Worm (Caenorhabditis elegans) whole organism, mixed stage, embryonic: ENCODE data around the gene col-12.

ENCODE experiments used
- M03D4.4 ChIP-seq: sonication (generic microtip); optimal IDR thresholded peaks from 2 replicates; lab custom pipeline; 2017; ENCODE audit warnings: mild to moderate bottlenecking, missing genetic modification characterization, missing compliant biosample characterization
- bed-3 ChIP-seq: fragments of 200-800 bp; sonication (Bioruptor generic); optimal IDR thresholded peaks from 3 replicates; lab custom pipeline; 2018; ENCODE audit warnings: mild to moderate bottlenecking, missing genetic modification characterization, moderate library complexity, missing compliant biosample characterization
- blmp-1 ChIP-seq: fragments of 150-350 bp; optimal IDR thresholded peaks from 2 replicates; lab custom pipeline; 2014; ENCODE audit warnings: missing biosample characterization, missing genetic modification characterization
- ceh-43 ChIP-seq: fragments of 200-800 bp; sonication (Bioruptor generic); optimal IDR thresholded peaks from 2 replicates; lab custom pipeline; 2018; ENCODE audit warnings: mild to moderate bottlenecking, missing genetic modification characterization, moderate library complexity, missing compliant biosample characterization
- ceh-83 ChIP-seq: fragments of 200-800 bp; sonication (Bioruptor generic); optimal IDR thresholded peaks from 2 replicates; lab custom pipeline; 2018; ENCODE audit warnings: mild to moderate bottlenecking, missing genetic modification characterization, missing compliant biosample characterization
- ces-1 ChIP-seq: fragments of 150-350 bp; optimal IDR thresholded peaks from 2 replicates; lab custom pipeline; 2014; ENCODE audit warnings: missing biosample characterization, missing genetic modification reagents, missing genetic modification characterization
- cnd-1 ChIP-seq: fragments of 200-800 bp; sonication (Bioruptor generic); optimal IDR thresholded peaks from 2 replicates; lab custom pipeline; 2018; ENCODE audit warnings: mild to moderate bottlenecking, missing genetic modification characterization, missing compliant biosample characterization
- drap-1 ChIP-seq: fragments of 200-800 bp; sonication (Bioruptor generic); optimal IDR thresholded peaks from 3 replicates; lab custom pipeline; 2018; ENCODE audit warnings: mild to moderate bottlenecking, missing genetic modification characterization, missing compliant biosample characterization
- elt-1 ChIP-seq: sonication (generic microtip); optimal IDR thresholded peaks from 2 replicates; lab custom pipeline; 2017; ENCODE audit warnings: missing genetic modification characterization, mild to moderate bottlenecking, missing compliant biosample characterization, antibody characterized with exemption, moderate library complexity, borderline replicate concordance; ENCODE audit not compliant: insufficient read depth
- elt-3 ChIP-seq: fragments of 150-350 bp; optimal IDR thresholded peaks from 2 replicates; lab custom pipeline; 2014; ENCODE audit warnings: missing biosample characterization, missing genetic modification characterization
- flh-1 ChIP-seq: fragments of 200-800 bp; sonication (Bioruptor generic); optimal IDR thresholded peaks from 2 replicates; lab custom pipeline; 2018; ENCODE audit warnings: mild to moderate bottlenecking, missing genetic modification characterization, moderate library complexity, missing compliant biosample characterization
- ham-2 ChIP-seq: fragments of 200-800 bp; sonication (Bioruptor generic); optimal IDR thresholded peaks from 2 replicates; lab custom pipeline; 2018; ENCODE audit warnings: mild to moderate bottlenecking, missing genetic modification characterization, missing compliant biosample characterization
- hlh-1 ChIP-seq: fragments of 150-350 bp; optimal IDR thresholded peaks from 2 replicates; lab custom pipeline; 2014; ENCODE audit warnings: missing biosample characterization, missing genetic modification reagents, missing genetic modification characterization
- lin-13 ChIP-seq: fragments of 150-350 bp; optimal IDR thresholded peaks from 2 replicates; lab custom pipeline; 2014; ENCODE audit warnings: missing biosample characterization, missing genetic modification characterization
- lsy-2 ChIP-seq: fragments of 150-350 bp; optimal IDR thresholded peaks from 2 replicates; lab custom pipeline; 2014; ENCODE audit warnings: missing biosample characterization, missing genetic modification characterization
- mab-5 ChIP-seq: fragments of 150-350 bp; optimal IDR thresholded peaks from 2 replicates; lab custom pipeline; 2014; ENCODE audit warnings: missing biosample characterization, missing genetic modification characterization
- mep-1 ChIP-seq: fragments of 150-350 bp; optimal IDR thresholded peaks from 2 replicates; lab custom pipeline; 2017; ENCODE audit warnings: missing biosample characterization, missing genetic modification reagents, missing genetic modification characterization, inconsistent platforms
- mls-2 ChIP-seq: sonication (generic microtip); optimal IDR thresholded peaks from 2 replicates; lab custom pipeline; 2016; ENCODE audit warnings: mild to moderate bottlenecking, missing genetic modification characterization, moderate library complexity, missing compliant biosample characterization
- nhr-12 ChIP-seq: fragments of 150-350 bp; optimal IDR thresholded peaks from 2 replicates; lab custom pipeline; 2014; ENCODE audit warnings: missing biosample characterization, missing genetic modification characterization
- nhr-2 ChIP-seq: fragments of 150-350 bp; optimal IDR thresholded peaks from 2 replicates; lab custom pipeline; 2014; ENCODE audit warnings: missing biosample characterization, missing genetic modification characterization
- nhr-237 ChIP-seq: fragments of 150-350 bp; optimal IDR thresholded peaks from 2 replicates; lab custom pipeline; 2014; ENCODE audit warnings: missing biosample characterization, missing genetic modification characterization
- nhr-76 ChIP-seq: sonication (generic microtip); optimal IDR thresholded peaks from 2 replicates; lab custom pipeline; 2017; ENCODE audit warnings: missing biosample characterization, missing genetic modification characterization
- pha-4 ChIP-seq: fragments of 150-350 bp; optimal IDR thresholded peaks from 2 replicates; lab custom pipeline; 2018; ENCODE audit warnings: missing biosample characterization, missing genetic modification reagents, missing genetic modification characterization
- snpc-4 ChIP-seq: fragments of 150-350 bp; optimal IDR thresholded peaks from 2 replicates; lab custom pipeline; 2014; ENCODE audit warnings: missing biosample characterization, missing genetic modification characterization
- sptf-1 ChIP-seq: sonication (generic microtip); optimal IDR thresholded peaks from 2 replicates; lab custom pipeline; 2017; ENCODE audit warnings: mild to moderate bottlenecking, missing genetic modification characterization, moderate library complexity, missing compliant biosample characterization
- tbx-8 ChIP-seq: fragments of 200-800 bp; sonication (Bioruptor generic); optimal IDR thresholded peaks from 2 replicates; lab custom pipeline; 2018; ENCODE audit warnings: mild to moderate bottlenecking, missing genetic modification characterization, moderate library complexity, missing compliant biosample characterization
- unc-39 ChIP-seq: fragments of 150-350 bp; optimal IDR thresholded peaks from 2 replicates; lab custom pipeline; 2014; ENCODE audit warnings: missing biosample characterization, missing genetic modification characterization
- unc-62 ChIP-seq: fragments of 150-350 bp; optimal IDR thresholded peaks from 2 replicates; lab custom pipeline; 2014; ENCODE audit warnings: missing biosample characterization, missing genetic modification reagents, missing genetic modification characterization
- zip-8 ChIP-seq: fragments of 150-350 bp; optimal IDR thresholded peaks from 2 replicates; lab custom pipeline; 2014; ENCODE audit warnings: missing biosample characterization, missing genetic modification characterization
- ztf-11 ChIP-seq: fragments of 150-350 bp; optimal IDR thresholded peaks from 2 replicates; lab custom pipeline; 2014; ENCODE audit warnings: missing biosample characterization, missing genetic modification characterization

col-12 gene

ce11 chrV:10465478-10465877 lies 40.5 kb upstream of the col-12 start:
- no peak for TF ChIP-seq unc-62 (GFP tag; lab: Kevin White, UChicago)
- TF ChIP-seq nhr-12 (tag; lab: Kevin White, UChicago), result no peak
- no peak for TF ChIP-seq pha-4
- TF ChIP-seq ces-1 (GFP tag; lab: Kevin White, UChicago), result no peak
- TF ChIP-seq lin-13 (tag; lab: Kevin White, UChicago), result no peak
- no peak for TF ChIP-seq ham-2 (GFP tag; lab: Kevin White, UChicago)
- no peak for TF ChIP-seq ztf-11
- no peak for TF ChIP-seq unc-39

- TF ChIP-seq ceh-43 (GFP tag; lab: Kevin White, UChicago), result no peak
- no peak for TF ChIP-seq mab-5 (tag; lab: Kevin White, UChicago)
- no peak for TF ChIP-seq cnd-1 (tag; lab: Kevin White, UChicago)
- no peak for TF ChIP-seq unc-62 (GFP tag; lab: Kevin White, UChicago)
- TF ChIP-seq ceh-83, result no peak
- TF ChIP-seq nhr-76 (tag; lab: Kevin White, UChicago), result no peak
- TF ChIP-seq blmp-1 (tag; lab: Kevin White, UChicago), result no peak
- TF ChIP-seq snpc-4 (tag; lab: Kevin White, UChicago), result no peak
- no peak for TF ChIP-seq M03D4.4
- TF ChIP-seq pha-4, result no peak
- TF ChIP-seq elt-1 (tag; lab: Kevin White, UChicago), result no peak
- TF ChIP-seq unc-39, result no peak
- no peak for TF ChIP-seq mls-2 (tag; lab: Kevin White, UChicago)
- TF ChIP-seq ztf-11, result no peak
- no peak for TF ChIP-seq lin-13 (tag; lab: Kevin White, UChicago)
- TF ChIP-seq drap-1 (GFP tag; lab: Kevin White, UChicago), result no peak
- TF ChIP-seq bed-3 (GFP tag; lab: Kevin White, UChicago), result no peak
These were observed 39.7 kb upstream of the col-12 start for ce11 chrV:10464746-10465145.

- no peak for TF ChIP-seq hlh-1 (tag; lab: Kevin White, UChicago)
- TF ChIP-seq nhr-76 (tag; lab: Kevin White, UChicago), result no peak
- TF ChIP-seq tbx-8 (GFP tag; lab: Kevin White, UChicago), result no peak
These were observed 39.2 kb upstream of the col-12 start for ce11 chrV:10464160-10464559.

- TF ChIP-seq sptf-1 (no peak), zip-8 (tag; lab: Kevin White, UChicago) (no peak)
These were observed 38.3 kb upstream of the col-12 start, which contains the start of gene F22E12.3 for ce11 chrV:10463276-10463675. Gene F22E12.3, minus strand, starts transcription at chrV:10463376.

- TF ChIP-seq nhr-237 (tag; lab: Kevin White, UChicago), result no peak
- TF ChIP-seq lsy-2, result no peak
- no peak for TF ChIP-seq ham-2 (GFP tag; lab: Kevin White, UChicago)
- TF ChIP-seq ceh-43 (GFP tag; lab: Kevin White, UChicago), result no peak
- TF ChIP-seq cnd-1 (tag; lab: Kevin White, UChicago), result no peak
- no peak for TF ChIP-seq pha-4
- TF ChIP-seq M03D4.4, result no peak
- TF ChIP-seq sptf-1, result no peak
- no peak for TF ChIP-seq nhr-2 (tag; lab: Kevin White, UChicago)
These were observed 37.1 kb upstream of the col-12 start, which contains the start of gene chw-1 for ce11 chrV:10462066-10462465. Gene chw-1, plus strand, starts transcription at chrV:10462282.

- TF ChIP-seq ham-2 (GFP tag; lab: Kevin White, UChicago) (no peak), drap-1 (GFP tag; lab: Kevin White, UChicago) (no peak), bed-3 (GFP tag; lab: Kevin White, UChicago) (no peak), unc-62 (GFP tag; lab: Kevin White, UChicago) (no peak), ceh-43 (GFP tag; lab: Kevin White, UChicago) (no peak), lsy-2 (no peak), elt-3 (no peak), lin-13 (tag; lab: Kevin White, UChicago) (no peak), M03D4.4 (no peak), nhr-12 (tag; lab: Kevin White, UChicago) (no peak), flh-1 (no peak), nhr-76 (tag; lab: Kevin White, UChicago) (no peak), mep-1 (no peak), pha-4 (no peak)
These were observed 35.7 kb upstream of the col-12 start for ce11 chrV:10460685-10461084.
